Worm (Caenorhabditis elegans) whole organism, L2 larva: ENCODE results near the gene C02B8.1.

Source experiments
- C34F6.9 ChIP-seq: fragments of 150-350 bp; optimal IDR thresholded peaks from 2 replicates; lab custom pipeline; 2014; ENCODE audit warnings: missing biosample characterization, missing genetic modification characterization
- F13H6.1 ChIP-seq: sonication (generic microtip); optimal IDR thresholded peaks from 2 replicates; lab custom pipeline; 2016; ENCODE audit warnings: missing genetic modification characterization, missing compliant biosample characterization
- R02D3.7 ChIP-seq: fragments of 150-350 bp; optimal IDR thresholded peaks from 2 replicates; lab custom pipeline; 2014; ENCODE audit warnings: missing biosample characterization, missing genetic modification characterization
- Y55F3AM.14 ChIP-seq: fragments of 200-800 bp; sonication (Bioruptor generic); optimal IDR thresholded peaks from 2 replicates; lab custom pipeline; 2018; ENCODE audit warnings: mild to moderate bottlenecking, missing genetic modification characterization, missing compliant biosample characterization
- alr-1 ChIP-seq: fragments of 150-350 bp; optimal IDR thresholded peaks from 2 replicates; lab custom pipeline; 2014; ENCODE audit warnings: missing biosample characterization, missing genetic modification characterization
- aly-2 ChIP-seq: fragments of 150-350 bp; optimal IDR thresholded peaks from 2 replicates; lab custom pipeline; 2014; ENCODE audit warnings: missing biosample characterization, missing genetic modification characterization
- ama-1 ChIP-seq: fragments of 150-350 bp; optimal IDR thresholded peaks from 2 replicates; lab custom pipeline; 2018; ENCODE audit warnings: inconsistent platforms
- blmp-1 ChIP-seq: sonication (generic microtip); optimal IDR thresholded peaks from 2 replicates; lab custom pipeline; 2017; ENCODE audit warnings: missing genetic modification characterization, mild to moderate bottlenecking, missing compliant biosample characterization, antibody characterized with exemption, moderate library complexity; ENCODE audit not compliant: insufficient read depth
- ceh-82 ChIP-seq: fragments of 150-350 bp; optimal IDR thresholded peaks from 2 replicates; lab custom pipeline; 2014; ENCODE audit warnings: missing biosample characterization, missing genetic modification characterization
- crh-2 ChIP-seq: sonication (generic microtip); optimal IDR thresholded peaks from 2 replicates; lab custom pipeline; 2017; ENCODE audit warnings: missing biosample characterization, missing genetic modification characterization
- dmd-4 ChIP-seq: sonication (generic microtip); optimal IDR thresholded peaks from 2 replicates; lab custom pipeline; 2017; ENCODE audit warnings: missing biosample characterization, missing genetic modification characterization
- fos-1 ChIP-seq: fragments of 150-350 bp; optimal IDR thresholded peaks from 2 replicates; lab custom pipeline; 2014; ENCODE audit warnings: missing biosample characterization, missing genetic modification characterization
- lin-11 ChIP-seq: fragments of 150-350 bp; sonication (generic microtip); optimal IDR thresholded peaks from 2 replicates; lab custom pipeline; 2014; ENCODE audit warnings: missing biosample characterization, missing genetic modification characterization, inconsistent platforms, mixed read lengths
- lin-13 ChIP-seq: fragments of 150-350 bp; optimal IDR thresholded peaks from 2 replicates; lab custom pipeline; 2014; ENCODE audit warnings: missing biosample characterization, missing genetic modification reagents, missing genetic modification characterization
- lsy-2 ChIP-seq, 2 experiments: fragments of 150-350 bp in 1 of 2; sonication (generic microtip) in 1 of 2; optimal IDR thresholded peaks; 2 replicates each; lab custom pipeline; 2014 to 2017; ENCODE audit warnings: missing biosample characterization in 2 of 2, missing genetic modification characterization in 2 of 2
- mab-5 ChIP-seq: fragments of 150-350 bp; optimal IDR thresholded peaks from 2 replicates; lab custom pipeline; 2014; ENCODE audit warnings: missing biosample characterization, missing genetic modification characterization
- mbf-1 ChIP-seq: sonication (generic microtip); optimal IDR thresholded peaks from 2 replicates; lab custom pipeline; 2017; ENCODE audit warnings: missing biosample characterization, missing genetic modification characterization
- mdl-1 ChIP-seq, 2 experiments: fragments of 150-350 bp in 1 of 2; sonication (generic microtip) in 1 of 2; optimal IDR thresholded peaks; 2 replicates each; lab custom pipeline; 2017; ENCODE audit warnings: missing biosample characterization in 2 of 2, missing genetic modification characterization in 2 of 2
- nhr-10 ChIP-seq: sonication (generic microtip); optimal IDR thresholded peaks from 2 replicates; lab custom pipeline; 2017; ENCODE audit warnings: missing biosample characterization, missing genetic modification characterization
- nhr-11 ChIP-seq: fragments of 150-350 bp; optimal IDR thresholded peaks from 2 replicates; lab custom pipeline; 2014; ENCODE audit warnings: missing biosample characterization, missing genetic modification characterization
- nhr-12 ChIP-seq: fragments of 150-350 bp; optimal IDR thresholded peaks from 2 replicates; lab custom pipeline; 2014; ENCODE audit warnings: missing biosample characterization, missing genetic modification characterization
- nhr-129 ChIP-seq: fragments of 150-350 bp; optimal IDR thresholded peaks from 2 replicates; lab custom pipeline; 2014; ENCODE audit warnings: missing biosample characterization, missing genetic modification characterization
- nhr-21 ChIP-seq: fragments of 150-350 bp; optimal IDR thresholded peaks from 2 replicates; lab custom pipeline; 2014; ENCODE audit warnings: missing biosample characterization, missing genetic modification characterization
- nhr-23 ChIP-seq: fragments of 150-350 bp; optimal IDR thresholded peaks from 2 replicates; lab custom pipeline; 2014; ENCODE audit warnings: missing biosample characterization, missing genetic modification reagents, missing genetic modification characterization
- nhr-25 ChIP-seq: fragments of 150-350 bp; sonication (generic microtip); optimal IDR thresholded peaks from 3 replicates; lab custom pipeline; 2014; ENCODE audit warnings: missing biosample characterization, missing genetic modification characterization
- nhr-6 ChIP-seq: fragments of 150-350 bp; optimal IDR thresholded peaks from 2 replicates; lab custom pipeline; 2014; ENCODE audit warnings: missing biosample characterization, missing genetic modification characterization
- nhr-77 ChIP-seq: fragments of 150-350 bp; optimal IDR thresholded peaks from 2 replicates; lab custom pipeline; 2014; ENCODE audit warnings: missing biosample characterization, missing genetic modification characterization
- peb-1 ChIP-seq: fragments of 150-350 bp; optimal IDR thresholded peaks from 2 replicates; lab custom pipeline; 2014; ENCODE audit warnings: missing biosample characterization, missing genetic modification characterization
- sem-4 ChIP-seq: fragments of 150-350 bp; optimal IDR thresholded peaks from 2 replicates; lab custom pipeline; 2014; ENCODE audit warnings: missing biosample characterization, missing genetic modification reagents, missing genetic modification characterization
- skn-1 ChIP-seq: sonication (generic microtip); optimal IDR thresholded peaks from 2 replicates; lab custom pipeline; 2017; ENCODE audit warnings: missing biosample characterization, missing genetic modification characterization
- sma-3 ChIP-seq: sonication (generic microtip); optimal IDR thresholded peaks from 2 replicates; lab custom pipeline; 2016; ENCODE audit warnings: missing genetic modification reagents, missing genetic modification characterization, missing compliant biosample characterization
- sma-9 ChIP-seq, 2 experiments: fragments of 150-350 bp in 1 of 2; sonication (generic microtip) in 1 of 2; optimal IDR thresholded peaks; 2 replicates each; lab custom pipeline; 2014 to 2016; ENCODE audit warnings: missing genetic modification characterization in 2 of 2, mild to moderate bottlenecking in 1 of 2, missing biosample characterization in 1 of 2, missing compliant biosample characterization in 1 of 2, missing genetic modification reagents in 1 of 2, moderate library complexity in 1 of 2
- unc-39 ChIP-seq: fragments of 150-350 bp; optimal IDR thresholded peaks from 2 replicates; lab custom pipeline; 2014; ENCODE audit warnings: missing biosample characterization, missing genetic modification characterization
- unc-55 ChIP-seq: fragments of 150-350 bp; sonication (generic microtip); optimal IDR thresholded peaks from 3 replicates; lab custom pipeline; 2014; ENCODE audit warnings: missing biosample characterization, missing genetic modification reagents, missing genetic modification characterization
- unc-62 ChIP-seq: fragments of 150-350 bp; optimal IDR thresholded peaks from 2 replicates; lab custom pipeline; 2014; ENCODE audit warnings: missing biosample characterization, missing genetic modification reagents, missing genetic modification characterization
- zag-1 ChIP-seq: fragments of 150-350 bp; optimal IDR thresholded peaks from 2 replicates; lab custom pipeline; 2014; ENCODE audit warnings: missing biosample characterization, missing genetic modification characterization
- ztf-1 ChIP-seq: fragments of 200-800 bp; sonication (Bioruptor generic); conservative IDR thresholded peaks from 2 replicates; pipeline ENCODE4 v1.3.6; 2022; ENCODE audit warnings: missing genetic modification characterization, missing compliant biosample characterization
- ztf-11 ChIP-seq: sonication (generic microtip); optimal IDR thresholded peaks from 2 replicates; lab custom pipeline; 2017; ENCODE audit warnings: missing biosample characterization, missing genetic modification characterization
- ztf-4 ChIP-seq: fragments of 150-350 bp; optimal IDR thresholded peaks from 2 replicates; lab custom pipeline; 2014; ENCODE audit warnings: missing biosample characterization, missing genetic modification characterization

Gene C02B8.1

DNA sequence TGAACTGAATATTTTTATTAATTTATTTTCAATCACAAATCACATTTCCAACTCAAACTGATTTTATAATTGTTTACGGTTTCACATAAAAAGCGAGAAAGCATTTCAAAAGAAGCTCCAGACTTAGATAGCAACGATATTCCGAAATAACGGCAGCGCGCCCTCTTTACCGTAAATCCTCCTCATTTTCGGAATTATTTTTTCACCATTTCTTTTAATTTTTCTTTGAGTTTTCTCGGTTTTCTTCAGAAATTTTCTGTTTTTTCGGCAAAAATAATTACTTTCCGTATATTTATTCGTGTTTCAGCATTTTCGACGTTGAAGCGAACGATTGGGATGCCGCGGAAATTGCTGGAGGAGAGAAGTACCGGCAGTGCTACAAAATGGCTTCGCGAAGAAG lies at the start of gene C02B8.1:
TSS of gene C02B8.1 (plus strand) at position 301 of the 400 bp plus-strand sequence.
- no peak for TF ChIP-seq ztf-11 (tag; lab: Kevin White, UChicago)
- TF ChIP-seq unc-39, result no peak
- no peak for TF ChIP-seq nhr-10 (tag; lab: Kevin White, UChicago)
- no peak for TF ChIP-seq nhr-21 (tag; lab: Kevin White, UChicago)
- TF ChIP-seq fos-1, result no peak
- TF ChIP-seq ceh-82, result no peak
- no peak for TF ChIP-seq nhr-23 (tag; lab: Kevin White, UChicago)
- no peak for TF ChIP-seq Y55F3AM.14 (GFP tag; lab: Kevin White, UChicago)
- no peak for TF ChIP-seq nhr-129
- TF ChIP-seq ztf-1 (GFP tag; lab: Robert Waterston, UW), result no peak
- TF ChIP-seq C34F6.9 (tag; lab: Kevin White, UChicago), result no peak
- TF ChIP-seq ztf-4, result no peak
- TF ChIP-seq nhr-6 (tag; lab: Kevin White, UChicago), result no peak
- TF ChIP-seq sma-3 (GFP tag; lab: Kevin White, UChicago), result no peak
- no peak for TF ChIP-seq lin-13
- no peak for TF ChIP-seq sem-4 (tag; lab: Kevin White, UChicago)
- TF ChIP-seq skn-1 (tag; lab: Kevin White, UChicago), result no peak
- no peak for TF ChIP-seq peb-1 (tag; lab: Kevin White, UChicago)
- no peak for TF ChIP-seq nhr-77 (tag; lab: Kevin White, UChicago)

DNA sequence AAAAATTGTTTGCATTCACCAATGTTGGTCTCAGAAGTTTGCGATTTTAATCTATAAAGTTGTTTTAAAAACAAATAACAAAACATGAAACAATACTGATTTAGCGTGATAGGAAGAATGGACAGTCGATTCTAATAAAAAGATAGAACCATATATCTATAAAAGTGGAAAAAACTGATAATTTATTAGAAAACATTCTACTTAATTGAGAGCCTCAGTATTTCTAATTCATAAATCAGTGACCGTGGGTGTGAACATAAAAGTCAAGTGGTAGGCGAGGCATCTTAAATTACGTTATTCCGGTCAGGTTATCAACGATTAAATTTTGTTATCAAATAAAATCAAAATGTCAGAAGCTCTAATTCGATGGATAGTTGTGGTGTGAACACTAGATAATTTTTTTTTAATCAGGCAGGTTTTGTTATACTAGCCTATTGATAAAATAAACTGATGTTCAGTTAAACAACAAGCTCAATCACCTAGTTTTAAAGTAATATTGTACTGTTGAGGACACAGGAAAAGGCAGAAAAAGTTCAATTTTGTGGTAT lies 48.6 kb upstream of the C02B8.1 start, which contains the start of gene catp-5:
TSS of gene catp-5 (minus strand) at position 51 of the 548 bp plus-strand sequence.
- TF ChIP-seq nhr-21 (tag; lab: Kevin White, UChicago) (no peak), ama-1 (lab: Kevin White, UChicago) (no peak), fos-1 (peak; percentile 40), F13H6.1 (no peak), nhr-12 (tag; lab: Kevin White, UChicago) (no peak), sma-9 (GFP tag; optimal IDR thresholded peaks at IDR 0.05; lab: Kevin White, UChicago) (no peak), sma-9 (tag; optimal IDR thresholded peaks at IDR 0.05; lab: Kevin White, UChicago) (no peak), unc-62 (no peak)

DNA sequence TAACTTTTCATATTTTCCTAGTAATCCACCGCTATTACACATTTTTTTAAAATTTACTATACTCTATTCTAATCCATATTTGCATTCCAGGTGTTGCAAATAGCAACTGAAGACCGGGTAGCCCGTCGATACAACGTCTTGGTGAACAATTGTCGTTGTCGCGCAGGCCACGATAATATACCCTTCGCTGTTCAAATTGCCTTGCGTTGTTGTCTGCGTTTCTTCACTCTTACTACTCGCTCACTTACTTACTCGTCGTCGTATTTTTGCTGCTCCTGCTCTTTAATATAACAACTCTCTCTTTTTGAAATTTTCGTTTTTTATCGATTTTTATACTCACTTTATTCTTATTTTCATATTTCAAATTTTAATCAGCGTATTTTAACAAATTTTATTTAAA lies 43.6 kb upstream of the C02B8.1 start, which contains the start of gene K07E3.2:
TSS of gene K07E3.2 (plus strand) at position 400 of the 400 bp plus-strand sequence.
- TF ChIP-seq unc-55 (no peak), crh-2 (peak; percentile 34), mab-5 (tag; lab: Kevin White, UChicago) (no peak), R02D3.7 (tag; lab: Kevin White, UChicago) (no peak), ztf-1 (GFP tag; lab: Robert Waterston, UW) (no peak), ceh-82 (no peak), blmp-1 (tag; lab: Kevin White, UChicago) (no peak), ama-1 (lab: Kevin White, UChicago) (no peak), nhr-25 (peak; percentile 5), peb-1 (tag; lab: Kevin White, UChicago) (no peak), lin-11 (peak; percentile 2), ztf-11 (tag; lab: Kevin White, UChicago) (no peak), lsy-2 (tag; optimal IDR thresholded peaks at IDR 0.05; lab: Kevin White, UChicago) (no peak), nhr-21 (tag; lab: Kevin White, UChicago) (peak; percentile 23), lin-13 (no peak), nhr-129 (no peak), F13H6.1 (no peak), aly-2 (tag; lab: Kevin White, UChicago) (no peak), alr-1 (tag; lab: Kevin White, UChicago) (no peak), nhr-23 (tag; lab: Kevin White, UChicago) (no peak)

DNA sequence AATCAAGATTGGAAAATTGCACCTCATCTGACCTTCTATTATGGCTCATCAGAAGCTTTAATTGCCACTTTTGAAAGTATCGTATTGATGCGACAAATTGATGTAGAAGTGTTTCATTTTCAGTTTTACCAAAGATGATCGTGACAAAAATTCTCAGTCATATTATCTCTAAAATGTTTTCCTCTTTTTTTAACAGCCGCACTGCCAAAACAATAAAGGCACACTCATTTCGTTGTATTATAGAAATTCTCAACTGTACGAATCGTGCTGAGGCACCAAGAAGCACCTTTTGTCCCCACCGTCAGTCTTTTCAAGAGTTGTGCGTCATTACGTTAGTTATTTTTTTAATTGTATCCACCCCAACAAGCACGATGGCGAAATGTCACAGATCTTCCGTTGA lies 39.6 kb upstream of the C02B8.1 start, which contains the start of gene K07E3.9:
TSS of gene K07E3.9 (plus strand) at position 301 of the 400 bp plus-strand sequence.
- TF ChIP-seq mbf-1, result no peak
- no peak for TF ChIP-seq lin-13
- no peak for TF ChIP-seq fos-1
- TF ChIP-seq nhr-129, result no peak
- TF ChIP-seq C34F6.9 (tag; lab: Kevin White, UChicago), result no peak
- no peak for TF ChIP-seq mdl-1 (tag; optimal IDR thresholded peaks at IDR 0.05; lab: Kevin White, UChicago)
- TF ChIP-seq nhr-11, result no peak
- no peak for TF ChIP-seq unc-39
- no peak for TF ChIP-seq dmd-4 (tag; lab: Kevin White, UChicago)
- no peak for TF ChIP-seq skn-1 (tag; lab: Kevin White, UChicago)
- no peak for TF ChIP-seq R02D3.7 (tag; lab: Kevin White, UChicago)
- no peak for TF ChIP-seq F13H6.1
- no peak for TF ChIP-seq nhr-25
- TF ChIP-seq nhr-77 (tag; lab: Kevin White, UChicago), result no peak
- TF ChIP-seq ama-1 (lab: Kevin White, UChicago), result no peak
- TF ChIP-seq blmp-1 (tag; lab: Kevin White, UChicago), result no peak
- TF ChIP-seq zag-1 (tag; lab: Kevin White, UChicago), result no peak
- TF ChIP-seq nhr-6 (tag; lab: Kevin White, UChicago), result no peak
- TF ChIP-seq, all 48 proteins: peak for 0
